Fruit fly (Drosophila melanogaster) S2 (cell line): ENCODE data around the gene CG31921.

Source experiments
- CG8478 ChIP-seq: fragments of >200 bp; optimal IDR thresholded peaks from 2 replicates; lab custom pipeline; 2018
- CTCF ChIP-seq, 2 experiments: fragments of >200 bp; optimal IDR thresholded peaks; 2 replicates each; lab custom pipeline; 2018

DNA sequence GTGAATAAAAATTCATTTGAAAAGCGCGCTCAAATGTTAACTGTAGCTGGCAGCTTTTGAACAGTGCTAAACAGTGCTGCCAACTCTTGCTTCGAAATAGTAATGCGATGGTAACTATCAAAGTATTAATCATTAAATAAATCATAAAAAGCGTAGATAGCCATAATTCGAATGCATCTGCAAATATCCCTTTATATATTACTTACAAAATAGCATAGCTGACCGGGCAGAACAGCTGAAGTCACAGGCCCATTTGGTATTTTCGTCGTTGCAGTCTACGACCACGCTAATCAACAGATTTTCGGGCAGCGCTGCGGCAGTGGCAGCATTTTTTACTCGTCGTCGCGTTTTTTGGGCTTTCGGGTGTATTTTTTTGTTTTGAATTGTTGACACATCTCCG lies 26.5 kb downstream of the CG31921 start, which contains the start of gene Plc21C:
- TF ChIP-seq CG8478 (lab: Kevin White, UChicago) (no peak), CTCF (optimal IDR thresholded peaks at IDR 0.05; lab: Kevin White, UChicago) (no peak)
